Worm (Caenorhabditis elegans): ENCODE measurements around the gene F35E12.9.

DNA sequence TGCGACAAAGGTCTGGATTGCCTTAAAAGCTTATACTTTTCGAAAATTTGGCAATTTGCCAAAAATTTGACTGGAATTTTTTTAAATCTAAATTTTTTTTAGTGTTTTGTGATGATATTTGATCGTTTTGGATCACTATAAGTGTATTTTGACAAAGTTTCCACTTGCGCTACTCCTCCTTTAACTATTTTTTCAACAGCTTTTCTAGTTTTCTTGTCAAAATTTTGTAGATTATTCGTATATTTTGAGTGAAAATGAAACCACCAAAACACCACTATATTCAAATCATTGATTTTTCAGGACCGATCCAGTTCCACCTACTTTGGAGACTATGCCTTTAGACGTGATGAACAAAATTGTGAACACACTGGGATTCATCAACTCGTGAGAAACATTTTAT, 19.4 kb downstream of the F35E12.9 start, which contains the start of gene fbxa-181:
- TF ChIP-seq tbx-11 (GFP tag; IDR thresholded peaks at IDR 0.05) = no peak
- TF ChIP-seq F13C5.2 (tag; optimal IDR thresholded peaks at IDR 0.05) = no peak
- TF ChIP-seq ceh-36 (tag; optimal IDR thresholded peaks at IDR 0.05) = no peak
- no peak for TF ChIP-seq tbx-37 (GFP tag; conservative IDR thresholded peaks at IDR 0.05)
- TF ChIP-seq ama-1 (optimal IDR thresholded peaks at IDR 0.05) = no peak
